Fruit fly (Drosophila melanogaster): Measurements from ENCODE around the gene Rad17.

Rad17 gene

dm6 chr3R:14654976-14655896, 7.8 kb downstream of the Rad17 start:
- TF ChIP-seq CG4496 (GFP tag; IDR thresholded peaks at IDR 0.05): peak; percentile 95
- peak; percentile 94 for TF ChIP-seq Pif1A (GFP tag; optimal IDR thresholded peaks at IDR 0.05)
- peak; percentile 93 for TF ChIP-seq CG8159 (tag; optimal IDR thresholded peaks at IDR 0.05)
- peak; percentile 68 for TF ChIP-seq CG10348 (GFP tag; IDR thresholded peaks at IDR 0.05)
- peak; percentile 92 for TF ChIP-seq CG15710 (tag; optimal IDR thresholded peaks at IDR 0.05)
- TF ChIP-seq EcR (GFP tag; optimal IDR thresholded peaks at IDR 0.05): peak; percentile 53
- peak; percentile 93 for TF ChIP-seq Ets98B (GFP tag; IDR thresholded peaks at IDR 0.05)
- peak; percentile 83 for TF ChIP-seq gl (tag; optimal IDR thresholded peaks at IDR 0.05)
- peak; percentile 93 for TF ChIP-seq CG32121 (GFP tag; IDR thresholded peaks at IDR 0.05)
- peak; percentile 28 for TF ChIP-seq D1 (tag; optimal IDR thresholded peaks at IDR 0.05)
- TF ChIP-seq CG8301 (tag; optimal IDR thresholded peaks at IDR 0.05): peak; percentile 92
- peak; percentile 89 for TF ChIP-seq CG34367 (tag; optimal IDR thresholded peaks at IDR 0.05)
- TF ChIP-seq CG13204 (GFP tag; optimal IDR thresholded peaks at IDR 0.05): peak; percentile 80
- peak; percentile 92 for TF ChIP-seq Snoo (tag; optimal IDR thresholded peaks at IDR 0.05)
- peak; percentile 49 for TF ChIP-seq rn (GFP tag; IDR thresholded peaks at IDR 0.05)
- peak; percentile 83 for TF ChIP-seq Pif1B (GFP tag; optimal IDR thresholded peaks at IDR 0.05)
- peak; percentile 81 for TF ChIP-seq CG9948 (tag; optimal IDR thresholded peaks at IDR 0.05)
- TF ChIP-seq fd96Ca (GFP tag; IDR thresholded peaks at IDR 0.05): peak; percentile 95
- peak; percentile 84 for TF ChIP-seq CG12605 (GFP tag; IDR thresholded peaks at IDR 0.05)
- peak; percentile 88 for TF ChIP-seq CG17806 (tag; optimal IDR thresholded peaks at IDR 0.05)
- TF ChIP-seq CG14655 (GFP tag; optimal IDR thresholded peaks at IDR 0.05): peak; percentile 92

- TF ChIP-seq EcR (GFP tag; optimal IDR thresholded peaks at IDR 0.05) (peak; percentile 55), CG8159 (tag; optimal IDR thresholded peaks at IDR 0.05) (no peak), CG13204 (GFP tag; optimal IDR thresholded peaks at IDR 0.05) (peak; percentile 60)
Observed at dm6 chr3R:14654231-14654975, 8.6 kb downstream of the Rad17 start.

dm6 chr3R:14653039-14653852, 9.8 kb downstream of the Rad17 start:
- TF ChIP-seq CG9948 (tag; optimal IDR thresholded peaks at IDR 0.05): no peak
- TF ChIP-seq CG4496 (GFP tag; IDR thresholded peaks at IDR 0.05): peak; percentile 51
- TF ChIP-seq CG17806 (tag; optimal IDR thresholded peaks at IDR 0.05): no peak
- TF ChIP-seq Pif1B (GFP tag; optimal IDR thresholded peaks at IDR 0.05): no peak
- peak; percentile 13 for TF ChIP-seq CG8301 (tag; optimal IDR thresholded peaks at IDR 0.05)
- peak; percentile 79 for TF ChIP-seq EcR (GFP tag; optimal IDR thresholded peaks at IDR 0.05)
- TF ChIP-seq Snoo (tag; optimal IDR thresholded peaks at IDR 0.05): peak; percentile 26
- peak; percentile 54 for TF ChIP-seq Ets98B (GFP tag; IDR thresholded peaks at IDR 0.05)
- TF ChIP-seq CG32121 (GFP tag; IDR thresholded peaks at IDR 0.05): peak; percentile 55
- peak; percentile 25 for TF ChIP-seq D1 (tag; optimal IDR thresholded peaks at IDR 0.05)
- TF ChIP-seq Pif1A (GFP tag; optimal IDR thresholded peaks at IDR 0.05): no peak
- TF ChIP-seq CG34367 (tag; optimal IDR thresholded peaks at IDR 0.05): no peak
- TF ChIP-seq fd96Ca (GFP tag; IDR thresholded peaks at IDR 0.05): peak; percentile 54
- no peak for TF ChIP-seq CG15710 (tag; optimal IDR thresholded peaks at IDR 0.05)
- no peak for TF ChIP-seq CG10348 (GFP tag; IDR thresholded peaks at IDR 0.05)
- peak; percentile 56 for TF ChIP-seq CG13204 (GFP tag; optimal IDR thresholded peaks at IDR 0.05)
- no peak for TF ChIP-seq CG12605 (GFP tag; IDR thresholded peaks at IDR 0.05)
- TF ChIP-seq rn (GFP tag; IDR thresholded peaks at IDR 0.05): no peak
- TF ChIP-seq CG14655 (GFP tag; optimal IDR thresholded peaks at IDR 0.05): peak; percentile 22
- TF ChIP-seq gl (tag; optimal IDR thresholded peaks at IDR 0.05): peak; percentile 56
- no peak for TF ChIP-seq CG8159 (tag; optimal IDR thresholded peaks at IDR 0.05)

DNA sequence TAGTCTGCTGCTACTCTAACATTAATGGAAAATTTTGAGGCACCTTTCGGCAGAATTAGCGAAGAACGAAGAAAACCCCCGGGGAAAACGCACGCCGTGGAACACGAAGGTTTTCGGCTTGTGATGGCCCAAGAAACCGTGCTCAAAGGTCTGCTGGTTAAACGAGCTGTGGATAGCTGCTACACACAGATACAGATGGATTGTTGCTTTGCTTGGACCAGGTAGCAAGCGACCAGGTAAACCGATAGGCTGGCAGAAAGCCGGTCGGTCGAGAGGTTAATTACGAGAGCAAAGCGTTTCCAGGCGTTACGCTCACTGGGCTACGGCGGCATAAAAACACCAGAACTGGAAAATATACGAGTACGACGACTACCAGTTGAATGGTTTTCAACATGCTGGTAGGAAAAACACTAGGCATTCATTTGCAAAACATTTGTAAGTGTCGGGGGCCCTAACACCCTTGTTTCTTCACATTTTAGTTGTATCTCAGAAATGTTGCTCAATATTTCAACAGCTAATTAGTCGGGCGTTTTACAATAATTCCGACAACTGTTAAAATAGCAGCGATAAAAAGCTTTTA, 10.6 kb downstream of the Rad17 start:
- no peak for TF ChIP-seq Pif1B (GFP tag; optimal IDR thresholded peaks at IDR 0.05)
- no peak for TF ChIP-seq D1 (tag; optimal IDR thresholded peaks at IDR 0.05)
- no peak for TF ChIP-seq CG8301 (tag; optimal IDR thresholded peaks at IDR 0.05)
- TF ChIP-seq CG10348 (GFP tag; IDR thresholded peaks at IDR 0.05): no peak

DNA sequence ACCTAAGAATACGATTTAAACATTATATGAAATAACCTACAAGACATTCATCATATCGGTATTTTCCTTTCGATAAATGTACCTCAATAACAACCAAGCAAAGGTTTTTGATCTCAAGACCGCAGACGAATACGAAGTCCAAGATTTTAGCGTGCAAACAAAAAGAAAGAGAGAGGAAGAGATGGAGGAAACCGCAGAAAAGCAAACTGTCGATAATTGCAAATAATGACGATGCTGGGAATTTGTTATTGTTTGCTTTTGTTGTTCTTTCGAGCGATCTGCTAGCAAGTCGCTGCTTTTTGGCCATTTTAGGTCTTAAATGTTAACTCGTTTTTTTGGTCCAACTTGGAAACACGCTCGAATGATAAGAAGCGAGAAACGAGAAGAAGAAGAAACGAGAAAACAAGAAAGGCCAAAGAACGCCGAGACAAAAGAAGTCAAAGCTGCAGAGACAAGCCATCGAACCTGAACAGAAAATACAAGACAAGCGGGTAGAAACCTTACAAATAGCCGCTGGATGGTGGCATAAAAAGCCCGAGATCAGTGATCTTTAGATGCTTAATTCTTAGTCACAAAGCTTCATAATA, 11.8 kb downstream of the Rad17 start:
- peak; percentile 3 for TF ChIP-seq gl (tag; optimal IDR thresholded peaks at IDR 0.05)
- TF ChIP-seq EcR (GFP tag; optimal IDR thresholded peaks at IDR 0.05): peak; percentile 93
- no peak for TF ChIP-seq CG12605 (GFP tag; IDR thresholded peaks at IDR 0.05)
- TF ChIP-seq CG13204 (GFP tag; optimal IDR thresholded peaks at IDR 0.05): peak; percentile 6
- no peak for TF ChIP-seq CG4496 (GFP tag; IDR thresholded peaks at IDR 0.05)
